Worm (Caenorhabditis elegans): ENCODE results near the gene acr-16.
A peak's percentile ranks its signal among the peaks of the same experiment; 100 is the strongest.

Gene acr-16

ce11 chrV:8545531-8546224 lies 15.3 kb upstream of the acr-16 start, which contains the start of the genes slc-17.8 and asns-1:
Gene slc-17.8 (minus strand): TSS chrV:8545581.
Gene asns-1 (plus strand): TSS chrV:8546174.
- TF ChIP-seq nhr-76 (tag; optimal IDR thresholded peaks at IDR 0.05) (no peak), elt-1 (tag; optimal IDR thresholded peaks at IDR 0.05) (no peak), nhr-11 (tag; optimal IDR thresholded peaks at IDR 0.05) (no peak), daf-12 (tag; optimal IDR thresholded peaks at IDR 0.05) (no peak), lsy-12 (tag; optimal IDR thresholded peaks at IDR 0.05) (no peak), ama-1 (optimal IDR thresholded peaks at IDR 0.05) (no peak), lin-39 (tag; optimal IDR thresholded peaks at IDR 0.05) (no peak), fkh-2 (tag; optimal IDR thresholded peaks at IDR 0.05) (no peak), eor-1 (tag; optimal IDR thresholded peaks at IDR 0.05) (no peak), aly-2 (tag; optimal IDR thresholded peaks at IDR 0.05) (no peak), mml-1 (tag; optimal IDR thresholded peaks at IDR 0.05) (no peak), nhr-67 (tag; optimal IDR thresholded peaks at IDR 0.05) (no peak), nhr-43 (tag; optimal IDR thresholded peaks at IDR 0.05; ENCODE audit: poor library complexity, severe bottlenecking) (no peak)

- TF ChIP-seq tbx-2 (tag; optimal IDR thresholded peaks at IDR 0.05), result no peak
- TF ChIP-seq R02D3.7 (tag; optimal IDR thresholded peaks at IDR 0.05), result no peak
- no peak for TF ChIP-seq elt-1 (tag; optimal IDR thresholded peaks at IDR 0.05)
- TF ChIP-seq jun-1 (tag; optimal IDR thresholded peaks at IDR 0.05), result no peak
- no peak for TF ChIP-seq nhr-76 (tag; optimal IDR thresholded peaks at IDR 0.05)
- TF ChIP-seq ztf-4 (tag; optimal IDR thresholded peaks at IDR 0.05), result no peak
- TF ChIP-seq skn-1 (tag; optimal IDR thresholded peaks at IDR 0.05), result no peak
- no peak for TF ChIP-seq hmg-11 (tag; optimal IDR thresholded peaks at IDR 0.05)
- TF ChIP-seq elt-3 (tag; optimal IDR thresholded peaks at IDR 0.05), result no peak
- TF ChIP-seq ceh-16 (tag; optimal IDR thresholded peaks at IDR 0.05), result no peak
- no peak for TF ChIP-seq nfya-1 (tag; optimal IDR thresholded peaks at IDR 0.05; ENCODE audit: insufficient read depth)
- no peak for TF ChIP-seq aly-2 (tag; optimal IDR thresholded peaks at IDR 0.05)
Observed at ce11 chrV:8548989-8549388, 12.0 kb upstream of the acr-16 start, which contains the start of gene stdh-4. Gene stdh-4 (plus strand): TSS chrV:8549289.

- peak; percentile 97 for TF ChIP-seq egl-5 (tag; optimal IDR thresholded peaks at IDR 0.05)
- no peak for TF ChIP-seq tbx-2 (tag; optimal IDR thresholded peaks at IDR 0.05)
Observed at ce11 chrV:8552460-8552859, 8.6 kb upstream of the acr-16 start, which contains the start of gene acr-15. Gene acr-15 (plus strand): TSS chrV:8552695.

ce11 chrV:8555955-8556354 lies 5.1 kb upstream of the acr-16 start:
- TF ChIP-seq ztf-11 (tag; optimal IDR thresholded peaks at IDR 0.05) (no peak), nhr-23 (tag; optimal IDR thresholded peaks at IDR 0.05) (no peak), ZK546.5 (tag; optimal IDR thresholded peaks at IDR 0.05) (no peak), lsy-12 (tag; optimal IDR thresholded peaks at IDR 0.05) (no peak), skn-1 (tag; optimal IDR thresholded peaks at IDR 0.05) (no peak), nhr-237 (tag; optimal IDR thresholded peaks at IDR 0.05) (no peak), jun-1 (tag; optimal IDR thresholded peaks at IDR 0.05) (no peak), zag-1 (tag; optimal IDR thresholded peaks at IDR 0.05) (no peak), tbx-2 (tag; optimal IDR thresholded peaks at IDR 0.05) (no peak), ama-1 (optimal IDR thresholded peaks at IDR 0.05) (no peak), pha-4 (tag; optimal IDR thresholded peaks at IDR 0.05) (no peak), unc-39 (tag; optimal IDR thresholded peaks at IDR 0.05) (no peak), daf-12 (tag; optimal IDR thresholded peaks at IDR 0.05) (no peak)

- TF ChIP-seq lin-15B (tag; optimal IDR thresholded peaks at IDR 0.05) (no peak), mdl-1 (tag; optimal IDR thresholded peaks at IDR 0.05) (no peak), unc-39 (tag; optimal IDR thresholded peaks at IDR 0.05) (no peak), tbx-2 (tag; optimal IDR thresholded peaks at IDR 0.05) (no peak), nhr-23 (tag; optimal IDR thresholded peaks at IDR 0.05) (no peak), mml-1 (tag; optimal IDR thresholded peaks at IDR 0.05) (no peak), daf-12 (tag; optimal IDR thresholded peaks at IDR 0.05) (no peak), nhr-28 (tag; optimal IDR thresholded peaks at IDR 0.05) (no peak), nhr-237 (tag; optimal IDR thresholded peaks at IDR 0.05) (no peak), egl-5 (tag; optimal IDR thresholded peaks at IDR 0.05) (no peak), unc-62 (GFP tag; optimal IDR thresholded peaks at IDR 0.05) (no peak)
Observed at ce11 chrV:8565075-8565474, 4.1 kb downstream of the acr-16 start, which contains the start of gene F25G6.8. Gene F25G6.8 (minus strand): TSS chrV:8565175.

Measured in whole organism, L3 larva.